Worm (Caenorhabditis elegans) whole organism, young adult: ENCODE results near the gene Y37E11AL.2.

Experiments used
- B0261.1 ChIP-seq: sonication (generic microtip); optimal IDR thresholded peaks from 2 replicates; lab custom pipeline; 2016; ENCODE audit warnings: mild to moderate bottlenecking, missing genetic modification characterization, moderate library complexity, missing compliant biosample characterization
- K11D2.4 ChIP-seq: fragments of 200-800 bp; sonication (Bioruptor generic); IDR thresholded peaks from 2 replicates; pipeline ENCODE4 v1.3.6; 2022; ENCODE audit warnings: missing genetic modification reagents, missing genetic modification characterization, missing compliant biosample characterization
- aptf-2 ChIP-seq: fragments of 200-800 bp; sonication (Bioruptor generic); conservative IDR thresholded peaks from 2 replicates; pipeline ENCODE4 v1.3.6; 2022; ENCODE audit warnings: missing genetic modification reagents, missing genetic modification characterization, missing compliant biosample characterization
- atf-7 ChIP-seq: sonication (generic microtip); optimal IDR thresholded peaks from 2 replicates; lab custom pipeline; 2017; ENCODE audit warnings: mild to moderate bottlenecking, missing genetic modification characterization, missing compliant biosample characterization
- ceh-27 ChIP-seq: fragments of 200-800 bp; sonication (Bioruptor generic); optimal IDR thresholded peaks from 2 replicates; lab custom pipeline; 2018; ENCODE audit warnings: mild to moderate bottlenecking, missing genetic modification characterization, moderate library complexity, missing compliant biosample characterization
- gei-17 ChIP-seq: fragments of 200-800 bp; sonication (Bioruptor generic); optimal IDR thresholded peaks from 2 replicates; lab custom pipeline; 2018; ENCODE audit warnings: mild to moderate bottlenecking, missing genetic modification characterization, missing compliant biosample characterization
- lin-26 ChIP-seq: fragments of 200-800 bp; sonication (Bioruptor generic); IDR thresholded peaks from 2 replicates; pipeline ENCODE4 v1.3.6; 2022; ENCODE audit warnings: missing genetic modification reagents, missing genetic modification characterization, missing compliant biosample characterization
- mxl-1 ChIP-seq: sonication (generic microtip); optimal IDR thresholded peaks from 2 replicates; lab custom pipeline; 2016; ENCODE audit warnings: missing genetic modification characterization, missing compliant biosample characterization
- nhr-120 ChIP-seq: fragments of 200-800 bp; sonication (Bioruptor generic); IDR thresholded peaks from 2 replicates; pipeline ENCODE4 v1.3.6; 2022; ENCODE audit warnings: missing genetic modification characterization, missing compliant biosample characterization
- pha-4 ChIP-seq: fragments of 150-350 bp; sonication (generic microtip); optimal IDR thresholded peaks from 2 replicates; lab custom pipeline; 2014; ENCODE audit warnings: missing biosample characterization, missing genetic modification reagents, missing genetic modification characterization
- rcor-1 ChIP-seq: fragments of 200-800 bp; sonication (Bioruptor generic); IDR thresholded peaks from 2 replicates; pipeline ENCODE4 v1.3.6; 2022; ENCODE audit warnings: missing genetic modification reagents, missing genetic modification characterization, missing compliant biosample characterization
- unc-130 ChIP-seq: sonication (generic microtip); optimal IDR thresholded peaks from 2 replicates; lab custom pipeline; 2016; ENCODE audit warnings: missing genetic modification reagents, missing genetic modification characterization, missing compliant biosample characterization
- zfh-2 ChIP-seq: fragments of 200-800 bp; sonication (Bioruptor generic); conservative IDR thresholded peaks from 2 replicates; pipeline ENCODE4 v1.3.6; 2022; ENCODE audit warnings: missing genetic modification reagents, missing genetic modification characterization, missing compliant biosample characterization
- ztf-25 ChIP-seq: fragments of 200-800 bp; sonication (Bioruptor generic); IDR thresholded peaks from 2 replicates; pipeline ENCODE4 v1.3.6; 2022; ENCODE audit warnings: missing genetic modification reagents, missing genetic modification characterization, missing compliant biosample characterization

DNA sequence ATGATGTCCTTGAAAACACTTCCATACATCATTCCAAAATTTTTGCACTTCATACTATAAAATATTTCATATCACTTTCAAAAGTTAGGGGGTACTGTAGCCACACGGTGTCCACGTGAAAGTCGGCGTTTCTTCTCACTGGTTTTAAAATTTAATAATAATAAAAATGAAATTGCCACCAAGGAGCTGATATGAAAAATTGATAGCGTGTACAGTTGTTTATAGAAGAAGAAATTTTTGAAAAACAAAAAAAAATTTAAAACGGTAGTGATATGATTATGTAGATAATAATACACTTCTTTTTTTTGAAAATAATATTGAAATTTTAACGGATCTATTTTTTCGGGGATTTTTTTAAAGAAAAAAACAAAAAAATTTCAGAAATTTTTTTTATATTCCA is 38.4 kb upstream of the Y37E11AL.2 start:
- TF ChIP-seq unc-130 (GFP tag; lab: Kevin White, UChicago): no peak
- TF ChIP-seq zfh-2 (GFP tag; lab: Robert Waterston, UW): no peak
- TF ChIP-seq rcor-1 (GFP tag; lab: Robert Waterston, UW): no peak
- TF ChIP-seq K11D2.4 (GFP tag; lab: Robert Waterston, UW): no peak
- TF ChIP-seq nhr-120: no peak
- TF ChIP-seq atf-7 (tag; lab: Kevin White, UChicago): no peak
- TF ChIP-seq mxl-1: no peak
- TF ChIP-seq ztf-25 (GFP tag; lab: Robert Waterston, UW): no peak
- TF ChIP-seq lin-26 (GFP tag; lab: Robert Waterston, UW): no peak
- TF ChIP-seq pha-4 (tag; lab: Kevin White, UChicago): no peak
- TF ChIP-seq aptf-2: no peak
- TF ChIP-seq ceh-27 (GFP tag; lab: Kevin White, UChicago): no peak
- TF ChIP-seq gei-17 (GFP tag; lab: Kevin White, UChicago): no peak
- TF ChIP-seq B0261.1 (tag; lab: Kevin White, UChicago): no peak
